Worm (Caenorhabditis elegans) whole organism, L1 larva: ENCODE data around the gene Y75B8A.13.

ENCODE experiments used
- C16A3.4 ChIP-seq: fragments of 150-350 bp; optimal IDR thresholded peaks from 2 replicates; lab custom pipeline; 2014; ENCODE audit warnings: missing biosample characterization, missing genetic modification characterization
- C34B4.2 ChIP-seq: sonication (generic microtip); optimal IDR thresholded peaks from 2 replicates; lab custom pipeline; 2017; ENCODE audit warnings: mild to moderate bottlenecking, missing genetic modification characterization, missing compliant biosample characterization
- Y116A8C.19 ChIP-seq: sonication (generic microtip); optimal IDR thresholded peaks from 2 replicates; lab custom pipeline; 2016; ENCODE audit warnings: missing compliant biosample characterization, missing genetic modification characterization, borderline replicate concordance
- aha-1 ChIP-seq: fragments of 150-350 bp; optimal IDR thresholded peaks from 2 replicates; lab custom pipeline; 2014; ENCODE audit warnings: missing biosample characterization, missing genetic modification characterization
- alr-1 ChIP-seq: fragments of 200-800 bp; sonication (Bioruptor generic); optimal IDR thresholded peaks from 2 replicates; lab custom pipeline; 2018; ENCODE audit warnings: borderline replicate concordance, mild to moderate bottlenecking, missing genetic modification characterization, missing compliant biosample characterization
- blmp-1 ChIP-seq: fragments of 150-350 bp; optimal IDR thresholded peaks from 2 replicates; lab custom pipeline; 2014; ENCODE audit warnings: missing biosample characterization, missing genetic modification characterization
- ceh-82 ChIP-seq, 3 experiments: fragments of 150-350 bp in 1 of 3; sonication (generic microtip) in 2 of 3; optimal IDR thresholded peaks; 2 replicates each; lab custom pipeline; 2014 to 2017; ENCODE audit warnings: missing biosample characterization in 3 of 3, missing genetic modification characterization in 3 of 3
- ceh-90 ChIP-seq: sonication (generic microtip); optimal IDR thresholded peaks from 2 replicates; lab custom pipeline; 2016; ENCODE audit warnings: missing genetic modification characterization, missing compliant biosample characterization
- dpl-1 ChIP-seq, 3 experiments: fragments of 150-350 bp in 2 of 3; sonication (generic microtip) in 1 of 3; optimal IDR thresholded peaks; 2 replicates each; lab custom pipeline; 2014 to 2017; ENCODE audit warnings: missing biosample characterization in 3 of 3, missing genetic modification characterization in 3 of 3, missing genetic modification reagents in 3 of 3
- dsc-1 ChIP-seq: sonication (generic microtip); optimal IDR thresholded peaks from 2 replicates; lab custom pipeline; 2016; ENCODE audit warnings: mild to moderate bottlenecking, missing genetic modification characterization, missing compliant biosample characterization
- efl-1 ChIP-seq, 4 experiments: fragments of 150-350 bp; optimal IDR thresholded peaks in 3 of 4; peaks in 1 of 4; 1 replicate in 1 of 4; 2 replicates in 3 of 4; lab custom pipeline; 2014; ENCODE audit warnings: missing biosample characterization in 2 of 4, missing genetic modification characterization in 2 of 4, missing genetic modification reagents in 2 of 4
- egl-27 ChIP-seq, 2 experiments: fragments of 150-350 bp in 1 of 2; sonication (generic microtip); optimal IDR thresholded peaks; 3 replicates each; lab custom pipeline; 2017 to 2018; ENCODE audit warnings: missing biosample characterization in 2 of 2, missing genetic modification characterization in 2 of 2, missing genetic modification reagents in 2 of 2
- fos-1 ChIP-seq: fragments of 150-350 bp; optimal IDR thresholded peaks from 2 replicates; lab custom pipeline; 2014; ENCODE audit warnings: missing biosample characterization, missing genetic modification characterization
- grh-1 ChIP-seq: fragments of 200-800 bp; sonication (Bioruptor generic); IDR thresholded peaks from 2 replicates; pipeline ENCODE4 v1.3.6; 2022; ENCODE audit warnings: missing genetic modification reagents, missing genetic modification characterization, missing compliant biosample characterization
- isw-1 ChIP-seq: fragments of 200-800 bp; sonication (Bioruptor generic); IDR thresholded peaks from 2 replicates; pipeline ENCODE4 v1.3.6; 2022; ENCODE audit warnings: missing genetic modification characterization, missing compliant biosample characterization
- lin-15B ChIP-seq: fragments of 150-350 bp; sonication (generic microtip); optimal IDR thresholded peaks from 3 replicates; lab custom pipeline; 2014; ENCODE audit warnings: missing biosample characterization, missing genetic modification characterization
- lin-35 ChIP-seq, 2 experiments: fragments of 150-350 bp; optimal IDR thresholded peaks; 2 replicates each; lab custom pipeline; 2014; ENCODE audit warnings: missing biosample characterization in 2 of 2, missing genetic modification characterization in 2 of 2, missing genetic modification reagents in 2 of 2
- lir-3 ChIP-seq: sonication (generic microtip); optimal IDR thresholded peaks from 2 replicates; lab custom pipeline; 2016; ENCODE audit warnings: mild to moderate bottlenecking, missing genetic modification characterization, moderate library complexity, missing compliant biosample characterization; ENCODE audit not compliant: poor library complexity
- mdl-1 ChIP-seq, 2 experiments: fragments of 150-350 bp; optimal IDR thresholded peaks; 2 replicates each; lab custom pipeline; 2014 to 2017; ENCODE audit warnings: missing biosample characterization in 2 of 2, missing genetic modification characterization in 2 of 2, inconsistent platforms in 1 of 2
- nhr-11 ChIP-seq: fragments of 150-350 bp; optimal IDR thresholded peaks from 2 replicates; lab custom pipeline; 2014; ENCODE audit warnings: missing biosample characterization, missing genetic modification characterization
- nhr-12 ChIP-seq: sonication (generic microtip); optimal IDR thresholded peaks from 2 replicates; lab custom pipeline; 2017; ENCODE audit warnings: missing biosample characterization, missing genetic modification characterization
- nhr-71 ChIP-seq: sonication (generic microtip); optimal IDR thresholded peaks from 2 replicates; lab custom pipeline; 2016; ENCODE audit warnings: mild to moderate bottlenecking, missing genetic modification characterization, moderate library complexity, missing compliant biosample characterization
- nhr-84 ChIP-seq: sonication (generic microtip); optimal IDR thresholded peaks from 2 replicates; lab custom pipeline; 2017; ENCODE audit warnings: missing biosample characterization, missing genetic modification characterization
- nhr-85 ChIP-seq: sonication (generic microtip); peaks from one replicate; lab custom pipeline; 2016; ENCODE audit warnings: missing genetic modification characterization, inconsistent platforms, missing compliant biosample characterization
- pag-3 ChIP-seq: sonication (generic microtip); optimal IDR thresholded peaks from 2 replicates; lab custom pipeline; 2017; ENCODE audit warnings: missing genetic modification characterization, mild to moderate bottlenecking, missing compliant biosample characterization, antibody characterized with exemption, borderline replicate concordance; ENCODE audit not compliant: insufficient read depth
- pax-3 ChIP-seq: fragments of 200-800 bp; sonication (Bioruptor generic); optimal IDR thresholded peaks from 2 replicates; lab custom pipeline; 2018; ENCODE audit warnings: mild to moderate bottlenecking, missing genetic modification characterization, moderate library complexity, missing compliant biosample characterization
- pqm-1 ChIP-seq: sonication (generic microtip); optimal IDR thresholded peaks from 3 replicates; lab custom pipeline; 2017; ENCODE audit warnings: missing biosample characterization, missing genetic modification characterization
- skn-1 ChIP-seq: fragments of 150-350 bp; optimal IDR thresholded peaks from 2 replicates; lab custom pipeline; 2014; ENCODE audit warnings: missing biosample characterization, missing genetic modification characterization
- snpc-4 ChIP-seq: fragments of 150-350 bp; optimal IDR thresholded peaks from 2 replicates; lab custom pipeline; 2014; ENCODE audit warnings: missing biosample characterization, missing genetic modification characterization
- snu-23 ChIP-seq: sonication (generic microtip); optimal IDR thresholded peaks from 2 replicates; lab custom pipeline; 2016; ENCODE audit warnings: missing genetic modification characterization, missing compliant biosample characterization
- sox-4 ChIP-seq: sonication (generic microtip); optimal IDR thresholded peaks from 2 replicates; lab custom pipeline; 2016; ENCODE audit warnings: missing genetic modification characterization, missing compliant biosample characterization
- sptf-1 ChIP-seq: fragments of 150-350 bp; optimal IDR thresholded peaks from 2 replicates; lab custom pipeline; 2014; ENCODE audit warnings: missing biosample characterization, missing genetic modification characterization
- tbx-2 ChIP-seq: sonication (generic microtip); optimal IDR thresholded peaks from 2 replicates; lab custom pipeline; 2016; ENCODE audit warnings: missing genetic modification characterization, missing compliant biosample characterization
- tlp-1 ChIP-seq: fragments of 150-350 bp; optimal IDR thresholded peaks from 2 replicates; lab custom pipeline; 2014; ENCODE audit warnings: missing biosample characterization, missing genetic modification characterization
- unc-62 ChIP-seq: fragments of 150-350 bp; optimal IDR thresholded peaks from 2 replicates; lab custom pipeline; 2014; ENCODE audit warnings: missing biosample characterization, missing genetic modification reagents, missing genetic modification characterization
- unc-86 ChIP-seq: sonication (generic microtip); optimal IDR thresholded peaks from 2 replicates; lab custom pipeline; 2016; ENCODE audit warnings: missing genetic modification characterization, missing compliant biosample characterization
- vab-15 ChIP-seq: sonication (generic microtip); optimal IDR thresholded peaks from 2 replicates; lab custom pipeline; 2017; ENCODE audit warnings: missing genotype, mild to moderate bottlenecking, missing genetic modification characterization, missing compliant biosample characterization

The Y75B8A.13 gene

DNA sequence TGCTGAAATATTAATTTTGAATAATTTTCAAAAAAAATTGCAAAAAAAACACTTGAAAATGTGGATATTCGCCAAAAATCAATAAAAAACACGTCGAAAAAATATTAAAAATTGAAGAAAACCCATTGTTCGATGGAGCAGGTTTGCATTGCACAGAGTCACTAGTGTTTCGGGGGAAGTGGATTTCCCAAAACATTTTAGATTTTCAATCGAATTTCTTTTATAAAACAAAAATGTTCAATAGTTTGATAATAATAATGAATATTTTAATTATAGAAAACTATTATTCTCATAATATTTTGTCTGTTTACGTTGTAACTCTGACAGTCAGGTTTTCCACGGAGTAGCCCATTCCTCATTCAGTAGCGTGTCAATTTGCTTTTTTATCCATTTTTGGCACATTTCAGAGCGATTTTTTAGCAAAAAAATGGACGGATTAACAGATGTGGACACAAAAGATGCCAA, 3.2 kb upstream of the Y75B8A.13 start, which contains the start of the genes gex-4 and gphr-1 (continued):
- peak; percentile 65 to 72 for TF ChIP-seq lin-35 (GFP tag; optimal IDR thresholded peaks at IDR 0.05; lab: Kevin White, UChicago)
- no peak for TF ChIP-seq sox-4 (tag; lab: Kevin White, UChicago)
- peak in 1 of 3 experiments; percentile 31 for TF ChIP-seq ceh-82 (tag; optimal IDR thresholded peaks at IDR 0.05; lab: Kevin White, UChicago)
- TF ChIP-seq vab-15 (tag; lab: Kevin White, UChicago): no peak
- TF ChIP-seq pax-3 (tag; lab: Kevin White, UChicago): peak; percentile 70
- TF ChIP-seq skn-1 (tag; lab: Kevin White, UChicago): peak; percentile 38
- peak; percentile 63 for TF ChIP-seq isw-1 (GFP tag; lab: Robert Waterston, UW)
- TF ChIP-seq nhr-84 (tag; lab: Kevin White, UChicago): no peak
- no peak for TF ChIP-seq unc-62 (GFP tag; lab: Kevin White, UChicago)
- peak; percentile 68 for TF ChIP-seq lin-15B (tag; lab: Kevin White, UChicago)
- no peak for TF ChIP-seq snpc-4 (tag; lab: Kevin White, UChicago)
- TF ChIP-seq dpl-1 (GFP tag; optimal IDR thresholded peaks at IDR 0.05; lab: Kevin White, UChicago): peak; percentile 46 to 70 (median 49)
- peak; percentile 67 for TF ChIP-seq snu-23 (GFP tag; lab: Kevin White, UChicago)

DNA sequence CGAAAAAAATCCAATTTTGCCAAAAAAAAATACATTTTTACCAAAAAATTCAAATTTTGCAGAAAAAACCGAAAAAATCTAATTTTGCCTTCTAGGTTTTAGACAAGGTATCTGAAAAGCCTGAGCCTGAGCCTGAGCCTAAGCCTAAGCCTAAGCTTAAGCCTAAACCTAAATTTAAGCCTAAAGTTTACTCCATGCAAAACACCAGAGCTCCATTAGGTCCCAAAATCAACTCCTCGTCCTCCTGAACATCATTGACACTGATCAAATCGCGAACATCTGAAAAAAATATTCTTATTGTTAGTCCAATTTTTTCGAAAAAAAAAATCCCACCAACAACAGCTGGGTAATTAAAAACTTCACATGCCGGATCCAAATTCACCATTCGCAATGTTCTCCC, 2.6 kb upstream of the Y75B8A.13 start:
- TF ChIP-seq snu-23 (GFP tag; lab: Kevin White, UChicago) (no peak), alr-1 (tag; lab: Kevin White, UChicago) (no peak), efl-1 (optimal IDR thresholded peaks at IDR 0.05; lab: Kevin White, UChicago) (no peak), efl-1 (GFP tag; optimal IDR thresholded peaks at IDR 0.05 in 1 of 2; lab: Kevin White, UChicago) (peak in 1 of 2 experiments; percentile 53)

DNA sequence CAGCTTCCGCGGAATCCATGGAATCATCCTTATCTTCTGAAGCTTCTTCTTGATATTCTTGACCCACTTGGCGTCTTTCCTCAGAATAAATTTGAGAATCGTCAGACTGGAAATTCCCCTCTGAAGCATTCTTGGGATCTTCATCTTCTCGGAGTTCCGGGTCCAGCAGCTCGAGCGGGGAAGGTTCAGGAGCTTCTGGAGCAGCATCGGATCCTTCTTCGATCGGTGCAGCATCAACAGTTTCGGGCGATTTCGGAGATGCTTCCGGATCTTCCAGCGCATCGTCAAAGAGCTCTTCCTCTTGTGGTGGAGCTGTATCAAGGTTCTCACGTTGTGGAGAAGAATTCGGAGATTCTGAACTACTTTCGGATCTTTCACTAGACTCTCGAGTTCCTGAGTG, 7.9 kb downstream of the Y75B8A.13 start:
- TF ChIP-seq grh-1 (GFP tag; lab: Robert Waterston, UW) (no peak), pqm-1 (no peak), dsc-1 (tag; lab: Kevin White, UChicago) (no peak), unc-86 (tag; lab: Kevin White, UChicago) (no peak), vab-15 (tag; lab: Kevin White, UChicago) (no peak), pag-3 (tag; lab: Kevin White, UChicago) (no peak), fos-1 (no peak), ceh-90 (tag; lab: Kevin White, UChicago) (no peak), sptf-1 (tag; lab: Kevin White, UChicago) (no peak), egl-27 (tag; optimal IDR thresholded peaks at IDR 0.05; lab: Kevin White, UChicago) (no peak), lir-3 (tag; lab: Kevin White, UChicago) (no peak), mdl-1 (tag; optimal IDR thresholded peaks at IDR 0.05; lab: Kevin White, UChicago) (no peak), ceh-82 (tag; optimal IDR thresholded peaks at IDR 0.05; lab: Kevin White, UChicago) (no peak), lin-15B (tag; lab: Kevin White, UChicago) (no peak), tbx-2 (no peak), nhr-11 (tag; lab: Kevin White, UChicago) (no peak), C34B4.2 (tag; lab: Kevin White, UChicago) (no peak), nhr-71 (tag; lab: Kevin White, UChicago) (no peak), blmp-1 (no peak)

DNA sequence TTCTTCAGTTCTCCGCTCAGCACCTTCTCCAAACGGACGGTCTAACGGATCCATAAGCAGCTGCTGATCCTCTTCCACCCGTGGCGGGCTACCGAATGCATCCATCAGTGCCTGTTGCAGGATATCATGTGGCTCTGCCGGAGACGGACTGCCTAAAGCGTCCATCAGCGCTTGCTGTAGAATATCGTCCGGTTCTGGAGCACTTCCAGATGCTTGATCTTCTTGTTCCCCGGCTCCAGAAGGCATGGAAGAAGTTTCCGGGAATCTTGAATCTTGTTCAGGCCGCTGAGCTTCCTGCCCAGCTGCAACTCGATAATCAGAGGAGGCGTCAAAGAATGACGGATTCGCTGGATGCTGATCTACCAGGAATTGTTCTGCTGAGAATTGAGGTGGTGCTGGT, 10.2 kb downstream of the Y75B8A.13 start:
- TF ChIP-seq Y116A8C.19 (tag; lab: Kevin White, UChicago) (no peak), nhr-85 (tag; lab: Kevin White, UChicago) (no peak), aha-1 (tag; lab: Kevin White, UChicago) (no peak), C16A3.4 (tag; lab: Kevin White, UChicago) (no peak), nhr-12 (tag; lab: Kevin White, UChicago) (no peak), C34B4.2 (tag; lab: Kevin White, UChicago) (no peak), tlp-1 (tag; lab: Kevin White, UChicago) (no peak)
